Worm (Caenorhabditis elegans): ENCODE results near the gene Y73F8A.13.

The Y73F8A.13 gene

DNA sequence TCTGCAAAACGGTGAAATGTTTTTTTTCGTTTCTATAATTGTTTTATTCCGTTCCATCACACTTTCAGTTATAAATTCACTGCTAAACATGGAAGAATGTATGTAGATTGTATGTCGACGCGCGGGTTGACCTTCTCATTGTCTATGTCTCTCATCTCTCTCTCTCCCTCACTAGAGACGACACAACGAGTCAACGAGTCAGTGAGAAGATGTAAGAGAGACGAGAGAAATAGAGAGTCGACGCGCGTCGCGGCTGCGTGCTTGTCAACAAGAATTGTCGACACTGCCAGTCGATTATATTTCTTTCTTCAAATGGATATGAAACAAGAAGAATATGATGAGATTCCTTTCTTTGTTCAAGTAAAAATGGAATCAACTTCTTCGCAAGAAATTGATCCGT, at the start of gene Y73F8A.13:
Gene Y73F8A.13, plus strand, starts transcription at position 240 of the 400 bp plus-strand sequence.
- TF ChIP-seq ceh-9 (tag; optimal IDR thresholded peaks at IDR 0.05), result no peak

DNA sequence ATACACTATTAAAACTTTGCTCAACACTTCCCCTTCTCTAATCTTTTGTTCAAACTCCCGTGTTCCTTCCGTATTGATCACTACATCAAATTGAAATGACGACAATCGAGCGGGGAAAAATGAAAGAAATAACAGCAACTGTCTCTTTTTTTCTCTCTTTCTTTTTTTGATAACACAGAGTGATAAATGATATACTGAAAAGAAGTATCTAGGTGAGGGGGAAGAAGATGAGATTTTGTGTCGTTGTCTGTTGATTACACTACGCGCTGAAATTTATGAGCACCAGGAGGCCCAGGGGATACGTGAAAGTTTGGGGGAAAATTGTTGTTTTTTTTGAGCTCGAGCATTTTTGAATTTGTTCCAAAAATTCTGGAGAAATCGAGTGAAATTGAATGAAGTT, 38.0 kb upstream of the Y73F8A.13 start:
- TF ChIP-seq fkh-6 (tag; optimal IDR thresholded peaks at IDR 0.05), result no peak
- peak; percentile 54 for TF ChIP-seq ceh-18 (tag; optimal IDR thresholded peaks at IDR 0.05)
- no peak for TF ChIP-seq pat-9 (tag; optimal IDR thresholded peaks at IDR 0.05)
- TF ChIP-seq fax-1 (tag; optimal IDR thresholded peaks at IDR 0.05), result no peak
- TF ChIP-seq hlh-15 (tag; optimal IDR thresholded peaks at IDR 0.05), result no peak

DNA sequence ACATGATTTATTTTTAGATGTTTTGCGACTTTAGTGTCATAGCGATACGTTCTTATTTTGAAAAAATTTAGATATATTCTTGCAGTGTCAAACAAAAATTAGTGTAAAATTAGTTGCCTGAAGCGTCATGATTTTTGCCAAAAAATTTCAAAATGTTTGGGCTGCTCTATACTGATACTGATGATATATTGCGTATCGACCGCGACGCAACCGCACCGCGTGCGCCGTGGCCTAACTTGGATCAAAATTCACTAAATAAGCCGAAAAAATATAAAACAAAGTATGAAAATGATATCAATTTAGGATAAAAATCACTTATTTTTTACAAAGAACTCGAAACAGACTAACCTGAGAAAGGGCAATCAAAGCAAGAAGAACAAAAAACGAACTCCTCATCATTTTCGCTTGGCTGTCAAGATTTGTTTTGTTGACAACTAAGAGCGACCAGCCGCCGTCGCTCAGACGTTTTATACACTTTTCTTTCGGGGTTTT, 36.6 kb upstream of the Y73F8A.13 start, which contains the start of gene ccg-1:
Gene ccg-1, minus strand, starts transcription at position 442 of the 492 bp plus-strand sequence.
- TF ChIP-seq pqm-1 (tag; optimal IDR thresholded peaks at IDR 0.05) (no peak), ceh-22 (tag; optimal IDR thresholded peaks at IDR 0.05) (no peak), pha-2 (tag; optimal IDR thresholded peaks at IDR 0.05) (no peak), hlh-8 (tag; optimal IDR thresholded peaks at IDR 0.05) (no peak), C08G9.2 (tag; optimal IDR thresholded peaks at IDR 0.05) (no peak), ets-4 (tag; optimal IDR thresholded peaks at IDR 0.05) (no peak), eyg-1 (tag; optimal IDR thresholded peaks at IDR 0.05) (no peak), ahr-1 (tag; optimal IDR thresholded peaks at IDR 0.05) (no peak), pha-4 (tag; optimal IDR thresholded peaks at IDR 0.05) (no peak), odd-2 (tag; optimal IDR thresholded peaks at IDR 0.05) (no peak), ceh-2 (tag; optimal IDR thresholded peaks at IDR 0.05) (no peak), syd-9 (tag; optimal IDR thresholded peaks at IDR 0.05) (no peak), ceh-30 (tag; optimal IDR thresholded peaks at IDR 0.05) (no peak), pat-9 (tag; optimal IDR thresholded peaks at IDR 0.05) (no peak)

DNA sequence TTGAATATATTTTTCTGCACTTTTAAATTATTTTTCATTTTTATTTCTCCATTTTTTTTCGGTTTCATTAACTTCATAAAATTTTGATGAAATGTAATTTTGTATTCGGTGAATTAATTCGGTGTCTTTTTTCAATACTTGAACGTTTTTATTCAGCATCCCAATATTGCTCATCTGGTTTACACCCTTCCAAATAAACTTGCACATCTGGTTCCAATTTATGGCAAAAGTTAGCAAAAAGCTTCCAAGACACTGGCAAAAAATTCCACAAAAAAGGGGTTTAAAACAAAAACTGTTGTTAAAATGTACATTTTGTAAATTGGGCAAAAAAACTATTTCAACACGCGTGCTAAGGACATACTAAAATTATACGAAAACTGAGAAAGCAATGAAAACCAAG, 31.8 kb upstream of the Y73F8A.13 start:
- TF ChIP-seq ceh-24 (tag; optimal IDR thresholded peaks at IDR 0.05) (no peak), F13H6.1 (tag; optimal IDR thresholded peaks at IDR 0.05) (no peak), hlh-13 (GFP tag; optimal IDR thresholded peaks at IDR 0.05) (no peak), tbx-2 (tag; optimal IDR thresholded peaks at IDR 0.05) (no peak), ceh-2 (tag; optimal IDR thresholded peaks at IDR 0.05) (no peak), hlh-30 (tag; optimal IDR thresholded peaks at IDR 0.05; ENCODE audit: insufficient read depth) (no peak), madf-2 (tag; optimal IDR thresholded peaks at IDR 0.05) (no peak), syd-9 (tag; optimal IDR thresholded peaks at IDR 0.05) (no peak), ceh-9 (tag; optimal IDR thresholded peaks at IDR 0.05) (no peak)

DNA sequence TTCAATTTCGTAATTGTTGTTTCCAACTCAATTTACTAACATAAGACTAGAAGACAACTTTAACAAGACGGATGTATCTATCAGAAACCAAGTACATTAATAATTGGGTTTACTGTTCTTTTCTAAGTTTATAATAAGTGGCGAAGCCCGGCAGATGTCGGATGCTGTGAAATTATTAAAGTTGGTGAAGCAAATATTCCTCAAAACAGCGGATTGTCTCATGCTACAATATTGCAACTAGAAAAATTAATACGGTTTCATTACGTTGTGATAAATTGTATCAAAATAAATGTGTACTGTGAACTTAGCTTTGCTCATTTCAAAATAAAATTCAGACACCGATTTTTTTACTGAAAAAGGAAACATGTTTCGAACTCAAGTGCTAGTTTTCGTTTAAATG, 28.4 kb upstream of the Y73F8A.13 start:
- no peak for TF ChIP-seq sdc-2 (tag; optimal IDR thresholded peaks at IDR 0.05)

DNA sequence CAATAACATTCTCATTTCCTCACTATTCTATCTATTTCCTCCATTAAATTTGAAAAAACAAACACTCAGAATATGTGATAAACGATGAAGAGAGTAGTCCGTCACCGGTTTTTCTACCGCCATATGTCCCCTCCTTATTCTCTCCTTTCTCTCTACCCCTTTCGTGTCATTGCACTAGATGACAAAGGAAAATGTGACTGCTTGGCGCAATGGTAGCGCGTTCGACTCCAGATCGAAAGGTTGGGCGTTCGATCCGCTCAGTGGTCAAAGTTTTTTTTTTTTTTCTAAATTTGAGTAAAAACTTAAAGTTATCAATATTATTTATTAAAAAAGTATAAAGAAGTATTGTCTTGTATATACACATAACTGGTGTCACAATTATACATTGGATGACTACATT, 22.5 kb upstream of the Y73F8A.13 start:
- peak; percentile 18 for TF ChIP-seq ztf-16 (tag; optimal IDR thresholded peaks at IDR 0.05)
- peak; percentile 27 for TF ChIP-seq nhr-232 (tag; optimal IDR thresholded peaks at IDR 0.05)
- 0 out of 2 replicates have a peak, but pooled peaks have one; percentile 42 for TF ChIP-seq unc-3 (GFP tag; conservative IDR thresholded peaks at IDR 0.05)
- peak; percentile 6 for TF ChIP-seq unc-3 (tag; optimal IDR thresholded peaks at IDR 0.05)
- TF ChIP-seq elt-2 (tag; optimal IDR thresholded peaks at IDR 0.05), result peak; percentile 66
- TF ChIP-seq ceh-31 (tag; optimal IDR thresholded peaks at IDR 0.05), result no peak
- TF ChIP-seq nfya-1 (tag; optimal IDR thresholded peaks at IDR 0.05), result peak; percentile 37
- TF ChIP-seq F13H6.1 (tag; optimal IDR thresholded peaks at IDR 0.05), result no peak
- no peak for TF ChIP-seq dve-1 (tag; optimal IDR thresholded peaks at IDR 0.05)
- no peak for TF ChIP-seq K02D7.2 (tag; optimal IDR thresholded peaks at IDR 0.05)
- peak; percentile 8 for TF ChIP-seq npax-4 (tag; optimal IDR thresholded peaks at IDR 0.05)
- peak; percentile 39 for TF ChIP-seq C38D4.7 (GFP tag; optimal IDR thresholded peaks at IDR 0.05)
- no peak for TF ChIP-seq lim-6 (tag; optimal IDR thresholded peaks at IDR 0.05)
- TF ChIP-seq ceh-14 (tag; optimal IDR thresholded peaks at IDR 0.05), result peak; percentile 35
- TF ChIP-seq ceh-30 (tag; optimal IDR thresholded peaks at IDR 0.05), result no peak
- TF ChIP-seq lin-11 (tag; optimal IDR thresholded peaks at IDR 0.05), result peak; percentile 57
- no peak for TF ChIP-seq ceh-45 (GFP tag; IDR thresholded peaks at IDR 0.05)
- TF ChIP-seq ttx-3 (tag; optimal IDR thresholded peaks at IDR 0.05), result peak; percentile 43
- no peak for TF ChIP-seq ceh-19 (GFP tag; optimal IDR thresholded peaks at IDR 0.05)
- TF ChIP-seq T23F11.4 (GFP tag; optimal IDR thresholded peaks at IDR 0.05), result peak; percentile 22
